Fruit fly (Drosophila melanogaster) whole organism, prepupa: ENCODE results near the gene CG43675.
A peak's percentile ranks its signal among the peaks of the same experiment; 100 is the strongest.

Experiments
- Blimp-1 ChIP-seq: fragments of 200-800 bp; sonication (Bioruptor generic); optimal IDR thresholded peaks from 3 replicates; lab custom pipeline; 2017; ENCODE audit warnings: missing biosample characterization, missing genetic modification characterization, mild to moderate bottlenecking, moderate library complexity, missing genetic modification reagents
- CG10631 ChIP-seq: fragments of 200-800 bp; sonication (Bioruptor generic); optimal IDR thresholded peaks from 2 replicates; lab custom pipeline; 2016; ENCODE audit warnings: missing biosample characterization, missing genetic modification characterization
- CG10669 ChIP-seq: fragments of 200-800 bp; sonication (Bioruptor generic); optimal IDR thresholded peaks from 3 replicates; lab custom pipeline; 2018; ENCODE audit warnings: missing biosample characterization, mild to moderate bottlenecking, missing genetic modification characterization, moderate library complexity
- CG11294 ChIP-seq: fragments of 200-800 bp; sonication (Bioruptor generic); IDR thresholded peaks from 2 replicates; pipeline ENCODE4 v1.3.6; 2022; ENCODE audit warnings: missing biosample characterization, missing genetic modification characterization
- CG11762 ChIP-seq: fragments of 200-800 bp; sonication (Bioruptor generic); optimal IDR thresholded peaks from 3 replicates; lab custom pipeline; 2016; ENCODE audit warnings: missing biosample characterization, missing genetic modification characterization; ENCODE audit not compliant: insufficient read depth
- CG11902 ChIP-seq: fragments of 200-800 bp; sonication (Bioruptor generic); optimal IDR thresholded peaks from 3 replicates; lab custom pipeline; 2016; ENCODE audit warnings: missing biosample characterization, missing genetic modification characterization
- CG15336 ChIP-seq: fragments of 200-800 bp; sonication (Bioruptor generic); IDR thresholded peaks from 2 replicates; pipeline ENCODE4 v1.3.6; 2022; ENCODE audit warnings: missing biosample characterization, missing genetic modification characterization
- CG1621 ChIP-seq: fragments of 200-800 bp; sonication (Bioruptor generic); optimal IDR thresholded peaks from 3 replicates; lab custom pipeline; 2018; ENCODE audit warnings: missing biosample characterization, mild to moderate bottlenecking, missing genetic modification characterization
- CG16779 ChIP-seq: fragments of 200-800 bp; sonication (Bioruptor generic); optimal IDR thresholded peaks from 3 replicates; lab custom pipeline; 2017; ENCODE audit warnings: missing biosample characterization, mild to moderate bottlenecking, missing genetic modification characterization
- CG31627 ChIP-seq: fragments of 200-800 bp; sonication (Bioruptor generic); optimal IDR thresholded peaks from 3 replicates; lab custom pipeline; 2016; ENCODE audit warnings: missing biosample characterization, missing genetic modification characterization
- CG32006 ChIP-seq: fragments of 200-800 bp; sonication (Bioruptor generic); optimal IDR thresholded peaks from 3 replicates; lab custom pipeline; 2017; ENCODE audit warnings: missing biosample characterization, mild to moderate bottlenecking, missing genetic modification characterization
- CG34406 ChIP-seq: fragments of 200-800 bp; sonication (Bioruptor generic); optimal IDR thresholded peaks from 3 replicates; lab custom pipeline; 2016; ENCODE audit warnings: missing biosample characterization, missing genetic modification characterization
- CG3919 ChIP-seq: fragments of 200-800 bp; sonication (Bioruptor generic); optimal IDR thresholded peaks from 3 replicates; lab custom pipeline; 2016; ENCODE audit warnings: missing biosample characterization, missing genetic modification characterization
- CG4318 ChIP-seq: fragments of 200-800 bp; sonication (Bioruptor generic); optimal IDR thresholded peaks from 3 replicates; lab custom pipeline; 2017; ENCODE audit warnings: missing biosample characterization, mild to moderate bottlenecking, missing genetic modification characterization
- CG6163 ChIP-seq: fragments of 200-800 bp; sonication (Bioruptor generic); IDR thresholded peaks from 3 replicates; pipeline ENCODE4 v1.3.6; 2022; ENCODE audit warnings: missing biosample characterization, missing genetic modification characterization
- CG6276 ChIP-seq: fragments of 200-800 bp; sonication (Bioruptor generic); optimal IDR thresholded peaks from 2 replicates; lab custom pipeline; 2017; ENCODE audit warnings: missing biosample characterization, mild to moderate bottlenecking, missing genetic modification characterization
- CG6792 ChIP-seq: fragments of 200-800 bp; sonication (Bioruptor generic); optimal IDR thresholded peaks from 3 replicates; lab custom pipeline; 2016; ENCODE audit warnings: missing biosample characterization, missing genetic modification characterization
- CG6808 ChIP-seq: fragments of 200-800 bp; sonication (Bioruptor generic); optimal IDR thresholded peaks from 3 replicates; lab custom pipeline; 2017; ENCODE audit warnings: missing biosample characterization, missing genetic modification characterization, mild to moderate bottlenecking, moderate library complexity, missing genetic modification reagents
- CG6854 ChIP-seq: fragments of 200-800 bp; sonication (Bioruptor generic); optimal IDR thresholded peaks from 2 replicates; lab custom pipeline; 2017; ENCODE audit warnings: missing biosample characterization, mild to moderate bottlenecking, missing genetic modification characterization
- CG7368 ChIP-seq: fragments of 200-800 bp; sonication (Bioruptor generic); optimal IDR thresholded peaks from 3 replicates; lab custom pipeline; 2016; ENCODE audit warnings: missing biosample characterization, missing genetic modification characterization
- CG8119 ChIP-seq: fragments of 200-800 bp; sonication (Bioruptor generic); IDR thresholded peaks from 3 replicates; pipeline ENCODE4 v1.3.6; 2022; ENCODE audit warnings: missing biosample characterization, missing genetic modification characterization
- CG8319 ChIP-seq: fragments of 200-800 bp; sonication (Bioruptor generic); optimal IDR thresholded peaks from 3 replicates; lab custom pipeline; 2016; ENCODE audit warnings: missing biosample characterization, missing genetic modification characterization
- CG8632 ChIP-seq: fragments of 200-800 bp; sonication (Bioruptor generic); optimal IDR thresholded peaks from 3 replicates; lab custom pipeline; 2016; ENCODE audit warnings: missing biosample characterization, missing genetic modification characterization
- CG9139 ChIP-seq: fragments of 200-800 bp; sonication (Bioruptor generic); optimal IDR thresholded peaks from 3 replicates; lab custom pipeline; 2017; ENCODE audit warnings: missing biosample characterization, mild to moderate bottlenecking, missing genetic modification characterization
- Eip93F ChIP-seq: fragments of 200-800 bp; sonication (Bioruptor generic); optimal IDR thresholded peaks from 2 replicates; lab custom pipeline; 2016; ENCODE audit warnings: missing biosample characterization, mild to moderate bottlenecking, missing genetic modification characterization
- Ets21C ChIP-seq: fragments of 200-800 bp; sonication (Bioruptor generic); optimal IDR thresholded peaks from 3 replicates; lab custom pipeline; 2016; ENCODE audit warnings: missing biosample characterization, missing genetic modification characterization
- Ets96B ChIP-seq: fragments of 200-800 bp; optimal IDR thresholded peaks from 2 replicates; lab custom pipeline; 2019; ENCODE audit warnings: missing biosample characterization, mild to moderate bottlenecking, missing genetic modification characterization, moderate library complexity
- Hr39 ChIP-seq: fragments of 200-800 bp; sonication (Bioruptor generic); optimal IDR thresholded peaks from 2 replicates; lab custom pipeline; 2016; ENCODE audit warnings: missing biosample characterization, missing genetic modification characterization
- Hr4 ChIP-seq: fragments of 200-800 bp; sonication (Bioruptor generic); optimal IDR thresholded peaks from 3 replicates; lab custom pipeline; 2016; ENCODE audit warnings: missing biosample characterization, missing genetic modification characterization
- Lpt ChIP-seq: fragments of 200-800 bp; sonication (Bioruptor generic); optimal IDR thresholded peaks from 3 replicates; lab custom pipeline; 2016; ENCODE audit warnings: missing biosample characterization, missing genetic modification characterization
- OdsH ChIP-seq: fragments of 200-800 bp; sonication (Bioruptor generic); optimal IDR thresholded peaks from 3 replicates; lab custom pipeline; 2016; ENCODE audit warnings: missing biosample characterization, missing genetic modification characterization
- Sox102F ChIP-seq: fragments of 200-800 bp; sonication (Bioruptor generic); optimal IDR thresholded peaks from 2 replicates; lab custom pipeline; 2016; ENCODE audit warnings: missing biosample characterization, mild to moderate bottlenecking, missing genetic modification characterization
- Sox15 ChIP-seq: fragments of 200-800 bp; sonication (Bioruptor generic); optimal IDR thresholded peaks from 3 replicates; lab custom pipeline; 2016; ENCODE audit warnings: missing biosample characterization, missing genetic modification characterization
- achi ChIP-seq: fragments of 200-800 bp; sonication (Bioruptor generic); optimal IDR thresholded peaks from 3 replicates; lab custom pipeline; 2016; ENCODE audit warnings: missing biosample characterization, missing genetic modification characterization
- cyc ChIP-seq: fragments of 200-800 bp; sonication (Bioruptor generic); optimal IDR thresholded peaks from 3 replicates; lab custom pipeline; 2016; ENCODE audit warnings: missing biosample characterization, missing genetic modification characterization
- dac ChIP-seq: fragments of 200-800 bp; sonication (Bioruptor generic); optimal IDR thresholded peaks from 2 replicates; lab custom pipeline; 2017; ENCODE audit warnings: missing biosample characterization, mild to moderate bottlenecking, missing genetic modification characterization
- dsx ChIP-seq: fragments of 200-800 bp; optimal IDR thresholded peaks from 3 replicates; lab custom pipeline; 2019; ENCODE audit warnings: missing biosample characterization, mild to moderate bottlenecking, missing genetic modification characterization, moderate library complexity; ENCODE audit not compliant: poor library complexity, severe bottlenecking
- eg ChIP-seq: fragments of 200-800 bp; sonication (Bioruptor generic); IDR thresholded peaks from 3 replicates; pipeline ENCODE4 v1.3.6; 2022; ENCODE audit warnings: missing biosample characterization, missing genetic modification characterization
- esn ChIP-seq: fragments of 200-800 bp; sonication (Bioruptor generic); optimal IDR thresholded peaks from 2 replicates; lab custom pipeline; 2016; ENCODE audit warnings: missing biosample characterization, mild to moderate bottlenecking, missing genetic modification characterization, moderate library complexity
- fd59A ChIP-seq: fragments of 200-800 bp; sonication (Bioruptor generic); optimal IDR thresholded peaks from 2 replicates; lab custom pipeline; 2017; ENCODE audit warnings: missing biosample characterization, mild to moderate bottlenecking, missing genetic modification characterization, missing genetic modification reagents
- fd85E ChIP-seq: fragments of 200-800 bp; sonication (Bioruptor generic); optimal IDR thresholded peaks from 3 replicates; lab custom pipeline; 2016; ENCODE audit warnings: missing biosample characterization, missing genetic modification characterization
- fkh ChIP-seq: fragments of 200-800 bp; sonication (Bioruptor generic); optimal IDR thresholded peaks from 3 replicates; lab custom pipeline; 2017; ENCODE audit warnings: missing biosample characterization, mild to moderate bottlenecking, missing genetic modification characterization, moderate library complexity
- net ChIP-seq: fragments of 200-800 bp; sonication (Bioruptor generic); optimal IDR thresholded peaks from 3 replicates; lab custom pipeline; 2016; ENCODE audit warnings: missing biosample characterization, missing genetic modification characterization
- salr ChIP-seq, 2 experiments: fragments of 200-800 bp; sonication (Bioruptor generic); optimal IDR thresholded peaks; 3 replicates each; lab custom pipeline; 2016 to 2018; ENCODE audit warnings: missing biosample characterization in 2 of 2, missing genetic modification characterization in 2 of 2, mild to moderate bottlenecking in 1 of 2
- spab ChIP-seq: fragments of 200-800 bp; sonication (Bioruptor generic); optimal IDR thresholded peaks from 2 replicates; lab custom pipeline; 2017; ENCODE audit warnings: missing biosample characterization, mild to moderate bottlenecking, missing genetic modification characterization, missing genetic modification reagents
- ss ChIP-seq, 2 experiments: fragments of 200-800 bp; sonication (Bioruptor generic); optimal IDR thresholded peaks; 2 replicates in 1 of 2; 3 replicates in 1 of 2; lab custom pipeline; 2017 to 2018; ENCODE audit warnings: mild to moderate bottlenecking in 2 of 2, missing biosample characterization in 2 of 2, missing genetic modification characterization in 2 of 2, moderate library complexity in 1 of 2
- svp ChIP-seq: fragments of 200-800 bp; sonication (Bioruptor generic); peaks from one replicate; lab custom pipeline; 2016; ENCODE audit warnings: missing biosample characterization, missing genetic modification characterization
- topi ChIP-seq: fragments of 200-800 bp; sonication (Bioruptor generic); optimal IDR thresholded peaks from 3 replicates; lab custom pipeline; 2016; ENCODE audit warnings: missing biosample characterization, missing genetic modification characterization
- vri ChIP-seq: fragments of 200-800 bp; sonication (Bioruptor generic); optimal IDR thresholded peaks from 3 replicates; lab custom pipeline; 2016; ENCODE audit warnings: missing biosample characterization, mild to moderate bottlenecking, missing genetic modification characterization

The CG43675 gene

dm6 chr3R:9378644-9379411 is 23.5 kb downstream of the CG43675 start:
- peak; percentile 76 for TF ChIP-seq CG31627
- peak; percentile 89 for TF ChIP-seq CG34406 (GFP tag; lab: Kevin White, UChicago)
- peak; percentile 71 for TF ChIP-seq Sox15
- peak; percentile 64 for TF ChIP-seq CG8319
- peak; percentile 86 for TF ChIP-seq fd59A (GFP tag; lab: Kevin White, UChicago)
- TF ChIP-seq Lpt = peak; percentile 58
- TF ChIP-seq CG16779 (tag; lab: Kevin White, UChicago) = peak; percentile 82
- TF ChIP-seq CG6808 (GFP tag; lab: Kevin White, UChicago) = peak; percentile 90
- peak; percentile 80 for TF ChIP-seq Blimp-1 (GFP tag; lab: Kevin White, UChicago)
- peak; percentile 93 for TF ChIP-seq svp (GFP tag; lab: Kevin White, UChicago)
- peak; percentile 86 for TF ChIP-seq CG10669
- TF ChIP-seq CG8119 = peak; percentile 54; the same call in 2 of the 3 replicates
- peak; percentile 78 for TF ChIP-seq Eip93F
- TF ChIP-seq achi (GFP tag; lab: Kevin White, UChicago) = peak; percentile 86
- peak; percentile 94 for TF ChIP-seq topi (GFP tag; lab: Kevin White, UChicago)
- TF ChIP-seq Ets96B (tag; lab: Kevin White, UChicago) = peak; percentile 88
- peak; percentile 23 for TF ChIP-seq CG6276 (GFP tag; lab: Kevin White, UChicago)
- peak; percentile 52 for TF ChIP-seq eg (GFP tag; lab: Robert Waterston, UW)
- TF ChIP-seq Hr4 (GFP tag; lab: Kevin White, UChicago) = peak; percentile 1
- TF ChIP-seq CG9139 (GFP tag; lab: Kevin White, UChicago) = peak; percentile 81
- peak; percentile 42 to 78 for TF ChIP-seq salr (GFP tag; optimal IDR thresholded peaks at IDR 0.05; lab: Kevin White, UChicago)
- TF ChIP-seq esn (GFP tag; lab: Kevin White, UChicago) = peak; percentile 95
- peak; percentile 85 for TF ChIP-seq CG8632
- peak; percentile 42; the same call in 1 of the 2 replicates for TF ChIP-seq CG15336 (GFP tag; lab: Robert Waterston, UW)
- 0 out of 2 replicates have a peak, but pooled peaks have one; percentile 26 for TF ChIP-seq CG11294 (GFP tag; lab: Robert Waterston, UW)
- TF ChIP-seq CG6163 (GFP tag; lab: Robert Waterston, UW) = peak; percentile 70; the same call in 2 of the 3 replicates
- TF ChIP-seq CG6792 = peak; percentile 91
- peak; percentile 75 for TF ChIP-seq CG1621 (tag; lab: Kevin White, UChicago)
- peak; percentile 90 for TF ChIP-seq CG3919 (GFP tag; lab: Kevin White, UChicago)
- peak; percentile 87 for TF ChIP-seq cyc (GFP tag; lab: Kevin White, UChicago)
- TF ChIP-seq net (GFP tag; lab: Kevin White, UChicago) = peak; percentile 75
- TF ChIP-seq Sox102F (GFP tag; lab: Kevin White, UChicago) = peak; percentile 91
- peak; percentile 90 for TF ChIP-seq spab (GFP tag; lab: Kevin White, UChicago)
- peak; percentile 81 for TF ChIP-seq CG6854
- no peak for TF ChIP-seq dac
- TF ChIP-seq CG11902 (GFP tag; lab: Kevin White, UChicago) = peak; percentile 66
- peak; percentile 71 for TF ChIP-seq OdsH (GFP tag; lab: Kevin White, UChicago)
- peak; percentile 66 for TF ChIP-seq fkh (GFP tag; lab: Kevin White, UChicago)
- peak; percentile 79 for TF ChIP-seq CG7368 (GFP tag; lab: Kevin White, UChicago)
- TF ChIP-seq CG10631 (GFP tag; lab: Kevin White, UChicago) = peak; percentile 90
- TF ChIP-seq CG32006 (GFP tag; lab: Kevin White, UChicago) = peak; percentile 61
- TF ChIP-seq Hr39 (GFP tag; lab: Kevin White, UChicago) = peak; percentile 76
- peak; percentile 70 for TF ChIP-seq CG11762 (GFP tag; lab: Kevin White, UChicago)
- no peak for TF ChIP-seq fd85E
- TF ChIP-seq vri (GFP tag; lab: Kevin White, UChicago) = peak; percentile 90
- peak; percentile 91 for TF ChIP-seq dsx (GFP tag; lab: Kevin White, UChicago)
- peak; percentile 74 for TF ChIP-seq Ets21C (GFP tag; lab: Kevin White, UChicago)
- peak; percentile 17 for TF ChIP-seq CG4318
- peak; percentile 88 to 90 for TF ChIP-seq ss (GFP tag; optimal IDR thresholded peaks at IDR 0.05; lab: Kevin White, UChicago)
